Worm (Caenorhabditis elegans) whole organism, young adult: ENCODE data around the gene str-103.

Source experiments
- Y95B8A.8 ChIP-seq: fragments of 200-800 bp; sonication (Bioruptor generic); IDR thresholded peaks from 2 replicates; pipeline ENCODE4 v1.3.6; 2022; ENCODE audit warnings: missing genetic modification reagents, missing genetic modification characterization, missing compliant biosample characterization
- attf-6 ChIP-seq: fragments of 200-800 bp; sonication (Bioruptor generic); IDR thresholded peaks from 2 replicates; pipeline ENCODE4 v1.3.6; 2022; ENCODE audit warnings: missing genetic modification reagents, missing genetic modification characterization, missing compliant biosample characterization
- ceh-100 ChIP-seq: fragments of 200-800 bp; sonication (Bioruptor generic); IDR thresholded peaks from 2 replicates; pipeline ENCODE4 v1.3.6; 2022; ENCODE audit warnings: missing genetic modification reagents, missing genetic modification characterization, missing compliant biosample characterization
- ceh-27 ChIP-seq: fragments of 200-800 bp; sonication (Bioruptor generic); optimal IDR thresholded peaks from 2 replicates; lab custom pipeline; 2018; ENCODE audit warnings: mild to moderate bottlenecking, missing genetic modification characterization, moderate library complexity, missing compliant biosample characterization
- gei-17 ChIP-seq: fragments of 200-800 bp; sonication (Bioruptor generic); optimal IDR thresholded peaks from 2 replicates; lab custom pipeline; 2018; ENCODE audit warnings: mild to moderate bottlenecking, missing genetic modification characterization, missing compliant biosample characterization
- nhr-179 ChIP-seq: sonication (generic microtip); optimal IDR thresholded peaks from 2 replicates; lab custom pipeline; 2016; ENCODE audit warnings: mild to moderate bottlenecking, missing genetic modification characterization, missing compliant biosample characterization
- rpc-1 ChIP-seq, 2 experiments: fragments of 150-350 bp in 1 of 2; sonication (generic microtip) in 1 of 2; optimal IDR thresholded peaks; 2 replicates each; lab custom pipeline; 2014 to 2018; ENCODE audit warnings: missing biosample characterization in 1 of 2, missing genetic modification characterization in 1 of 2, missing genetic modification reagents in 1 of 2, missing genotype in 1 of 2
- tbx-9 ChIP-seq: sonication (generic microtip); optimal IDR thresholded peaks from 2 replicates; lab custom pipeline; 2016; ENCODE audit warnings: borderline replicate concordance, missing genetic modification characterization, inconsistent platforms, missing compliant biosample characterization

DNA sequence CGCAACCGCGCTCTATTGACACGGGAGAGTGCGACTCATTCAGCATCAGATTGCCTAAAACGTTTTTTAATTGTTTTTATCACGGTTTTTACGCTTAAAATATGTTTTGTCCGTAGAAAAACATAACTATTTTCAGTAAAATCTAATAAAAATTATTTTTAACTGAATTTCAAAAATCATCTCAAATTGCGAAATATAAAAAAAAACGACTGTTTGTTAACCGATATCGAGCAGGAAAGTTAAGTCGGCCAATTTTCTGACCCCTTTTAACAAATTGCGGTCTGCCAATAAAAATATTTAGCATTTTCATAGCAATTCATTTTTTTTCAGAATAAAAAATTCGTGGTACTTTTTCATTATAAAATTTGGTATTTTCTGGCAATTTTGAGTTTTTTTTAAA, 2.0 kb upstream of the str-103 start:
- TF ChIP-seq attf-6 (GFP tag; lab: Robert Waterston, UW) (no peak), ceh-27 (no peak), nhr-179 (tag; lab: Kevin White, UChicago) (no peak), ceh-100 (GFP tag; lab: Robert Waterston, UW) (no peak), tbx-9 (tag; lab: Kevin White, UChicago) (no peak), gei-17 (GFP tag; lab: Kevin White, UChicago) (no peak), rpc-1 (optimal IDR thresholded peaks at IDR 0.05; lab: Kevin White, UChicago) (no peak), rpc-1 (tag; optimal IDR thresholded peaks at IDR 0.05; lab: Kevin White, UChicago) (no peak), Y95B8A.8 (no peak)
